Worm (Caenorhabditis elegans): ENCODE results near the gene sri-25.
"Not testable (repeated sequence)": the region's sequence is repeated elsewhere in the genome, so short reads cannot be mapped to it uniquely, and the experiment has no call there.

sri-25 gene

ce11 chrV:15232200-15232599 lies 15.4 kb downstream of the sri-25 start, which contains the start of gene srw-13:
srw-13 (plus strand) TSS chrV:15232500.
- no peak for TF ChIP-seq elt-2 (tag; optimal IDR thresholded peaks at IDR 0.05)

ce11 chrV:15235661-15236060 lies 18.9 kb downstream of the sri-25 start, which contains the start of gene nhr-164:
nhr-164 (minus strand) TSS chrV:15235761.
- no peak for TF ChIP-seq nhr-67 (tag; optimal IDR thresholded peaks at IDR 0.05)

- TF ChIP-seq ceh-9 (tag; optimal IDR thresholded peaks at IDR 0.05): no peak
Measured at ce11 chrV:15238552-15238951, 21.7 kb downstream of the sri-25 start, which contains the start of gene srw-12. srw-12 (minus strand) TSS chrV:15238652.

- TF ChIP-seq unc-62 (GFP tag; optimal IDR thresholded peaks at IDR 0.05) (no peak), lin-15B (tag; optimal IDR thresholded peaks at IDR 0.05) (no peak), nhr-28 (tag; optimal IDR thresholded peaks at IDR 0.05) (no peak), zag-1 (tag; optimal IDR thresholded peaks at IDR 0.05) (no peak), nhr-43 (tag; optimal IDR thresholded peaks at IDR 0.05; ENCODE audit: poor library complexity, severe bottlenecking) (no peak), nhr-23 (tag; optimal IDR thresholded peaks at IDR 0.05) (no peak), mdl-1 (tag; optimal IDR thresholded peaks at IDR 0.05) (no peak), ztf-11 (tag; optimal IDR thresholded peaks at IDR 0.05) (no peak), snpc-4 (tag; optimal IDR thresholded peaks at IDR 0.05) (no peak), mml-1 (tag; optimal IDR thresholded peaks at IDR 0.05) (no peak), fkh-10 (GFP tag; optimal IDR thresholded peaks at IDR 0.05) (no peak), nfya-1 (tag; optimal IDR thresholded peaks at IDR 0.05; ENCODE audit: insufficient read depth) (no peak), ceh-9 (tag; optimal IDR thresholded peaks at IDR 0.05) (no peak), elt-3 (tag; optimal IDR thresholded peaks at IDR 0.05) (no peak), pha-4 (tag; optimal IDR thresholded peaks at IDR 0.05) (no peak)
Measured at ce11 chrV:15240215-15240614, 23.4 kb downstream of the sri-25 start, which contains the start of gene srw-11. srw-11 (minus strand) TSS chrV:15240315.

- TF ChIP-seq ztf-11 (tag; optimal IDR thresholded peaks at IDR 0.05) (no peak), fkh-2 (tag; optimal IDR thresholded peaks at IDR 0.05) (no peak), nhr-67 (tag; optimal IDR thresholded peaks at IDR 0.05) (no peak), nhr-28 (tag; optimal IDR thresholded peaks at IDR 0.05) (no peak), ceh-28 (tag; optimal IDR thresholded peaks at IDR 0.05) (no peak), elt-1 (tag; optimal IDR thresholded peaks at IDR 0.05) (no peak), skn-1 (tag; optimal IDR thresholded peaks at IDR 0.05) (no peak), tbx-2 (tag; optimal IDR thresholded peaks at IDR 0.05) (no peak), egl-5 (tag; optimal IDR thresholded peaks at IDR 0.05) (no peak), snpc-4 (tag; optimal IDR thresholded peaks at IDR 0.05) (no peak), lin-15B (tag; optimal IDR thresholded peaks at IDR 0.05) (no peak), ZK546.5 (tag; optimal IDR thresholded peaks at IDR 0.05) (no peak), nhr-12 (tag; optimal IDR thresholded peaks at IDR 0.05) (no peak)
Measured at ce11 chrV:15241259-15241658, 24.5 kb downstream of the sri-25 start, which contains the start of gene chil-12. chil-12 (plus strand) TSS chrV:15241559.

- TF ChIP-seq nhr-77 (tag; optimal IDR thresholded peaks at IDR 0.05): no peak
- no peak for TF ChIP-seq nhr-237 (tag; optimal IDR thresholded peaks at IDR 0.05)
- no peak for TF ChIP-seq nhr-76 (tag; optimal IDR thresholded peaks at IDR 0.05)
- TF ChIP-seq nhr-43 (tag; optimal IDR thresholded peaks at IDR 0.05; ENCODE audit: poor library complexity, severe bottlenecking): no peak
Measured at ce11 chrV:15244456-15244855, 27.7 kb downstream of the sri-25 start, which contains the start of gene kin-30. kin-30 (plus strand) TSS chrV:15244756.

- not testable (repeated sequence) for TF ChIP-seq nhr-76, lsy-12, nhr-67 (tag; optimal IDR thresholded peaks at IDR 0.05)
Measured at ce11 chrV:15250304-15250703, 33.5 kb downstream of the sri-25 start, which contains the start of gene srd-28. srd-28 (plus strand) TSS chrV:15250604.
